Fruit fly (Drosophila melanogaster): ENCODE measurements around the gene Ccp84Af.

The Ccp84Af gene

DNA sequence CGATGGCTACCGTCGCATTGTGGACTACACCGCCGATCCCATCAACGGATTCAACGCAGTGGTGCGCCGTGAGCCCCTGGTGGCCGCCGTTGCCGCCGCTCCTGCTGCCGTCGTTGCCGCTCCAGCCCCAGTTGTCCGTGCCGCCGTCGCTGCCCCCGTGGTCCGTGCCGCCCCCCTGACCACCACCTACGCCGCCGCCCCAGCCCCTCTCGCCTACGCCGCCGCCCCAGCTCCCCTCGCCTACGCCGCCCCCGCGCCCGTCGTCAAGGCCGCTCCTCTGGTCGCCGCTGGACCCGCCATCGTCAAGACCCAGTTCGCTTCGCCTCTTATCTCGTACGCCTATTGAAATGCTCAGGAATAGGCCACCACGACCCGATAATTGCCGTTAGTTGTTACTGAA, 2.8 kb downstream of the Ccp84Af start:
- no peak for TF ChIP-seq h (optimal IDR thresholded peaks at IDR 0.05)

- TF ChIP-seq Sin3A (optimal IDR thresholded peaks at IDR 0.05) (no peak), psq (optimal IDR thresholded peaks at IDR 0.05) (no peak), Myc (optimal IDR thresholded peaks at IDR 0.05) (no peak), h (optimal IDR thresholded peaks at IDR 0.05) (no peak), insv (optimal IDR thresholded peaks at IDR 0.05) (no peak)
Measured at dm6 chr3R:6686428-6686827, 3.6 kb downstream of the Ccp84Af start, which contains the start of gene Ccp84Ag. Gene Ccp84Ag (plus strand): TSS chr3R:6686728.

dm6 chr3R:6684145-6684544, 5.9 kb downstream of the Ccp84Af start, which contains the start of gene Edg84A:
Gene Edg84A (plus strand): TSS chr3R:6684445.
- no peak for TF ChIP-seq Myc (optimal IDR thresholded peaks at IDR 0.05)
- TF ChIP-seq Sin3A (optimal IDR thresholded peaks at IDR 0.05), result no peak
- no peak for TF ChIP-seq h (optimal IDR thresholded peaks at IDR 0.05)
- no peak for TF ChIP-seq insv (optimal IDR thresholded peaks at IDR 0.05)
- no peak for TF ChIP-seq ttk (optimal IDR thresholded peaks at IDR 0.05)
- TF ChIP-seq psq (optimal IDR thresholded peaks at IDR 0.05), result no peak

- TF ChIP-seq Myc (optimal IDR thresholded peaks at IDR 0.05) (no peak), psq (optimal IDR thresholded peaks at IDR 0.05) (no peak), insv (optimal IDR thresholded peaks at IDR 0.05) (no peak), ttk (optimal IDR thresholded peaks at IDR 0.05) (no peak), h (optimal IDR thresholded peaks at IDR 0.05) (no peak), Sin3A (optimal IDR thresholded peaks at IDR 0.05) (no peak)
Measured at dm6 chr3R:6683671-6684070, 6.4 kb downstream of the Ccp84Af start.

- TF ChIP-seq Myc (optimal IDR thresholded peaks at IDR 0.05) (no peak), insv (optimal IDR thresholded peaks at IDR 0.05) (no peak), psq (optimal IDR thresholded peaks at IDR 0.05) (no peak), ttk (optimal IDR thresholded peaks at IDR 0.05) (no peak), Sin3A (optimal IDR thresholded peaks at IDR 0.05) (no peak), h (optimal IDR thresholded peaks at IDR 0.05) (no peak)
Measured at dm6 chr3R:6683135-6683534, 6.9 kb downstream of the Ccp84Af start.

- TF ChIP-seq Myc (optimal IDR thresholded peaks at IDR 0.05), result no peak
- no peak for TF ChIP-seq insv (optimal IDR thresholded peaks at IDR 0.05)
- no peak for TF ChIP-seq h (optimal IDR thresholded peaks at IDR 0.05)
- no peak for TF ChIP-seq ttk (optimal IDR thresholded peaks at IDR 0.05)
- TF ChIP-seq Sin3A (optimal IDR thresholded peaks at IDR 0.05), result no peak
- TF ChIP-seq psq (optimal IDR thresholded peaks at IDR 0.05), result no peak
Measured at dm6 chr3R:6678480-6678879, 11.6 kb downstream of the Ccp84Af start, which contains the start of gene lab. Gene lab (minus strand): TSS chr3R:6678590.

DNA sequence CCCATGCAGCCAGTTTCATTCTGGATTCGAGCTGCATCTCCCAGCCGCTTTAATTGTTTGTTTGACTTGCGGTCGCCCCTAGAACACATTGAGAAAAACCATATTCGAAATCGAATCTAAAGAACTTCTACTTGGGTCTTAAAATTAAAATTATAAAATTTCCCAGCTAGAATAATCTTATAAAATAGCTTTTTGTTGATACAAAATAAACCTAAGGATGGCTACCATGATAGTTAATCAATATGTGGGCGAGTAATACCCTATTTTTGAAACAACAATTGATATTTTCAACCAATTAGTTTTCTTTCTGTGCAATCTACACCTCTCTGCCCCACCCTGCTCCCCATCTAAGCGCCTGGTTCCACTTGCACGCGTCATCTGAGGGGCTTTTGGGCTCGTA, 15.5 kb downstream of the Ccp84Af start:
- TF ChIP-seq Sin3A (optimal IDR thresholded peaks at IDR 0.05), result no peak
- no peak for TF ChIP-seq psq (optimal IDR thresholded peaks at IDR 0.05)
- no peak for TF ChIP-seq insv (optimal IDR thresholded peaks at IDR 0.05)
- TF ChIP-seq h (optimal IDR thresholded peaks at IDR 0.05), result no peak
- TF ChIP-seq Myc (optimal IDR thresholded peaks at IDR 0.05), result no peak
- no peak for TF ChIP-seq ttk (optimal IDR thresholded peaks at IDR 0.05)

- TF ChIP-seq ttk (optimal IDR thresholded peaks at IDR 0.05) (no peak), psq (optimal IDR thresholded peaks at IDR 0.05) (no peak)
Measured at dm6 chr3R:6672303-6673007, 17.6 kb downstream of the Ccp84Af start.

DNA sequence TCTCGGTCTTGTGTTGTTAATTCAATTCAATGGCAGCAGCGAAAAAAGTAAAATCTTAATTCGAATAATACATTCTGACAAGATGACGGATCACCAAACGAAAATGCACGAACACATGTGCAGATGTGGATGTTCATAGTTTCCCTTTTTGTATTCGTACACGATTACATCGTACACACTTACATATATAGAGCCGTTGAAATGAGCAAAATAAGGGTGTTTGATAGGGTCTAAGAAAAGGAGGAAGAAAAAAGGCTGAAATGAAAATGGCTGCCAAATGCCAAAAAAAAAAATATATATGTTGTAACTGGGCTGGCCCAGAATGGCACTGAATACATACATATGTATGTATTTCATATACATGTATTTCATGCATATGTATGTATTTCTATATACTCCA, 21.8 kb downstream of the Ccp84Af start:
- TF ChIP-seq h (optimal IDR thresholded peaks at IDR 0.05) (no peak), ttk (optimal IDR thresholded peaks at IDR 0.05) (no peak), psq (optimal IDR thresholded peaks at IDR 0.05) (no peak)

dm6 chr3R:6667245-6667644, 22.8 kb downstream of the Ccp84Af start:
- TF ChIP-seq Sin3A (optimal IDR thresholded peaks at IDR 0.05) (no peak), psq (optimal IDR thresholded peaks at IDR 0.05) (no peak), h (optimal IDR thresholded peaks at IDR 0.05) (no peak), Myc (optimal IDR thresholded peaks at IDR 0.05) (no peak), ttk (optimal IDR thresholded peaks at IDR 0.05) (no peak), insv (optimal IDR thresholded peaks at IDR 0.05) (no peak)

DNA sequence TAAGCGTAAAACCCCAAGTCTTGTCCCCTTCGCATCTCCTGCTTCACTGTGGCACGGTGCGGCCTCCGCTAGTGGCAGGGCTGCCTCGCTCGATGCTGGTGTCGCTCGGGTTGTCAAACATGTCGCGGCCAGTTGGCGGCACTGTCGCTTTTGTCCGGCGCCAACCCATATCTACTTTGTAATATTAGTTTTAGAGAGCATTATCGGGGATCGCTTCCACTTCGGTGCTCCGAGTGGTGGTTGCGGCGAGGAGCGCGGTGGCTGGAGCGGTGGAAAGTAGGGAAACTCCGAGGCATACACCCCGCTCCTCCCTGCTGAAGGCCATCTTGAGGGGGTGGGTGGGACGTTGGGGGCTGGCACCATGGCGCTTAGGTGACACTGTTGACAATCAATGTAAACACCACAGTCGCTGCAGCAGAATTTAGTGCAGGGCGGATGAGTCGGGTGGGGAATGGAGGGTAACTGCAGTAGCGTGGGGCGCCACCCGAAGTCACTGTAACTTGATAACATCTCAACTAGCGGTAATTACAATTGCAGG, 24.9 kb downstream of the Ccp84Af start:
- no peak for TF ChIP-seq Myc (optimal IDR thresholded peaks at IDR 0.05)
- no peak for TF ChIP-seq psq (optimal IDR thresholded peaks at IDR 0.05)
- no peak for TF ChIP-seq h (optimal IDR thresholded peaks at IDR 0.05)
- no peak for TF ChIP-seq Sin3A (optimal IDR thresholded peaks at IDR 0.05)
- TF ChIP-seq insv (optimal IDR thresholded peaks at IDR 0.05), result no peak
- TF ChIP-seq ttk (optimal IDR thresholded peaks at IDR 0.05), result no peak

- TF ChIP-seq insv (optimal IDR thresholded peaks at IDR 0.05), result no peak
- no peak for TF ChIP-seq ttk (optimal IDR thresholded peaks at IDR 0.05)
- TF ChIP-seq Myc (optimal IDR thresholded peaks at IDR 0.05), result no peak
- no peak for TF ChIP-seq psq (optimal IDR thresholded peaks at IDR 0.05)
- TF ChIP-seq Sin3A (optimal IDR thresholded peaks at IDR 0.05), result no peak
- no peak for TF ChIP-seq h (optimal IDR thresholded peaks at IDR 0.05)
Measured at dm6 chr3R:6664371-6665116, 25.5 kb downstream of the Ccp84Af start.

DNA sequence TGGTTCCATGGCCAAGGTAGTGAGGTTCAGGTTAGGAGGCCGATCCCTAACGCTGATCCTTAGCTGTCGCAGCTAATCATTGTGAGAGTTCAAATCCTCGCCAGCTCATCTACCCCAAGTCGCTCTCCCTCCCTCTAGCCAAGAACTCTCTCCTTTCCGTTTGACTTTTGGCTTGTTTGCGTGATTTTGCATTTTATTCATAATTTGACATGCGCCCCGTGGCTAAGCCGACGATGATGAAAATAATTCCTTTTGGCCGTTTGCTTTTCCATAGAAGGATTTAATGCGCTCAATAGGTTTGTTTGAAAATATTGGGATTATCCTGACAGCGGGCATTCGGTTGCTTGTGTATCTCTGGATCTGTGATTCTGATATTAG, 26.8 kb downstream of the Ccp84Af start:
- TF ChIP-seq h (optimal IDR thresholded peaks at IDR 0.05) (no peak), insv (optimal IDR thresholded peaks at IDR 0.05) (no peak), ttk (optimal IDR thresholded peaks at IDR 0.05) (no peak), psq (optimal IDR thresholded peaks at IDR 0.05) (no peak), Myc (optimal IDR thresholded peaks at IDR 0.05) (no peak), Sin3A (optimal IDR thresholded peaks at IDR 0.05) (no peak)
